Worm (Caenorhabditis elegans) whole organism, L1 larva: Measurements from ENCODE around the gene W02D7.8.

ENCODE experiments used
- alr-1 ChIP-seq: fragments of 200-800 bp; sonication (Bioruptor generic); optimal IDR thresholded peaks from 2 replicates; lab custom pipeline; 2018; ENCODE audit warnings: borderline replicate concordance, mild to moderate bottlenecking, missing genetic modification characterization, missing compliant biosample characterization
- blmp-1 ChIP-seq: fragments of 150-350 bp; optimal IDR thresholded peaks from 2 replicates; lab custom pipeline; 2014; ENCODE audit warnings: missing biosample characterization, missing genetic modification characterization
- ceh-63 ChIP-seq: fragments of 200-800 bp; sonication (Bioruptor generic); optimal IDR thresholded peaks from 2 replicates; lab custom pipeline; 2018; ENCODE audit warnings: mild to moderate bottlenecking, missing genetic modification characterization, missing compliant biosample characterization
- ces-1 ChIP-seq: fragments of 150-350 bp; optimal IDR thresholded peaks from 2 replicates; lab custom pipeline; 2014; ENCODE audit warnings: missing biosample characterization, missing genetic modification reagents, missing genetic modification characterization
- lin-39 ChIP-seq: fragments of 150-350 bp; optimal IDR thresholded peaks from 2 replicates; lab custom pipeline; 2014; ENCODE audit warnings: missing biosample characterization, missing genetic modification reagents, missing genetic modification characterization
- mdl-1 ChIP-seq, 2 experiments: fragments of 150-350 bp; optimal IDR thresholded peaks; 2 replicates each; lab custom pipeline; 2014 to 2017; ENCODE audit warnings: missing biosample characterization in 2 of 2, missing genetic modification characterization in 2 of 2, inconsistent platforms in 1 of 2
- nhr-77 ChIP-seq: fragments of 150-350 bp; optimal IDR thresholded peaks from 2 replicates; lab custom pipeline; 2014; ENCODE audit warnings: missing biosample characterization, missing genetic modification characterization
- pag-3 ChIP-seq: sonication (generic microtip); optimal IDR thresholded peaks from 2 replicates; lab custom pipeline; 2017; ENCODE audit warnings: missing genetic modification characterization, mild to moderate bottlenecking, missing compliant biosample characterization, antibody characterized with exemption, borderline replicate concordance; ENCODE audit not compliant: insufficient read depth
- skn-1 ChIP-seq: fragments of 150-350 bp; optimal IDR thresholded peaks from 2 replicates; lab custom pipeline; 2014; ENCODE audit warnings: missing biosample characterization, missing genetic modification characterization
- unc-130 ChIP-seq: fragments of 150-350 bp; optimal IDR thresholded peaks from 2 replicates; lab custom pipeline; 2017; ENCODE audit warnings: missing biosample characterization, missing genetic modification characterization, inconsistent platforms

DNA sequence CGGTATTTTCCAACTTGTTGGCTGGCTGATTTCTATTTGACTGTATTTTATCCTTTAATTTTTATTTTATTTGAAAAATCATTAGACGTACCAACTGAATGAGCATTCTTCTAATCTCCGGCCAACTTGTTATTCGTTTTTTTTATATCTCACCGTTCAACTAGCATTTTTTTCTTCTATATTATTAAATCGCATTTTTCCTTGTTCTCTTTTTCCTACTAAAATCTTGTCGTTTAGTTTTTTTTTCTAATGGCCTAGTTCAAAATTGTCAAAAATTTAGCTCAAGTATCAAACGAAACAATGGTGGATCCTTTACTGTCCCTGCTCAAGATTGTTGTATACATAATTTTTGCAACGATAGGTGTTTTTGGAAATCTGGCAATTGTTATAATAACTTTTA is 45.1 kb upstream of the W02D7.8 start, which contains the start of gene srsx-22:
- no peak for TF ChIP-seq ces-1
- TF ChIP-seq ceh-63 (GFP tag; lab: Kevin White, UChicago) = no peak
- no peak for TF ChIP-seq nhr-77 (tag; lab: Kevin White, UChicago)
- no peak for TF ChIP-seq pag-3 (tag; lab: Kevin White, UChicago)
- TF ChIP-seq skn-1 (tag; lab: Kevin White, UChicago) = no peak
- TF ChIP-seq mdl-1 (tag; optimal IDR thresholded peaks at IDR 0.05; lab: Kevin White, UChicago) = no peak
- TF ChIP-seq blmp-1 (tag; lab: Kevin White, UChicago) = no peak
- no peak for TF ChIP-seq alr-1
- TF ChIP-seq lin-39 (tag; lab: Kevin White, UChicago) = no peak
- TF ChIP-seq unc-130 (tag; lab: Kevin White, UChicago) = no peak
